Fruit fly (Drosophila melanogaster) whole organism, pupa: ENCODE results near the gene CG4480.

ENCODE experiments used
- CG17806 ChIP-seq: fragments of 200-800 bp; sonication (Bioruptor generic); optimal IDR thresholded peaks from 2 replicates; lab custom pipeline; 2018; ENCODE audit warnings: missing biosample characterization, mild to moderate bottlenecking, missing genetic modification characterization, moderate library complexity
- CG9948 ChIP-seq: fragments of 200-800 bp; sonication (Bioruptor generic); optimal IDR thresholded peaks from 2 replicates; lab custom pipeline; 2018; ENCODE audit warnings: missing biosample characterization, mild to moderate bottlenecking, missing genetic modification characterization, moderate library complexity
- Snoo ChIP-seq: fragments of 200-800 bp; sonication (Bioruptor generic); optimal IDR thresholded peaks from 3 replicates; lab custom pipeline; 2017; ENCODE audit warnings: missing biosample characterization, mild to moderate bottlenecking, missing genetic modification characterization, inconsistent platforms
- gl ChIP-seq: fragments of 200-800 bp; sonication (Bioruptor generic); optimal IDR thresholded peaks from 2 replicates; lab custom pipeline; 2018; ENCODE audit warnings: missing biosample characterization, mild to moderate bottlenecking, missing genetic modification characterization

DNA sequence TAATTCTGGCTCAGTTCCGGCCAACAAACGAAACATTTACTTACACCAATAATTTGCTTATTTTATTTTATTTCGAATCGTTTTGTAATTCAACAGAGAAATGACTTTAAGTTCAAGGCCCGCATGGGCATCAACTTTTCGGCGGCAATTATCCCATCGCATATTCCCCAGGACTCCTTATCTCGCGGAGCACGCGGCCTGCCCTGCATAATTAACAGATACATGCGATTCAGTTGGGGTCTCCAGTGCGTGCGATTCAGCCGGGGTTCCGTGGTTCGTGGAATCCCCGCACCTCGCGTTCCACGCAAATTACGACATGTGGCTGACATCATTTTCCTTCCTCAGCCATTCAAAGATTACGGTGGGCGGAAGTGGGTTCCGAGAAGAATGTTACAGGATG is at the start of gene CG4480:
- TF ChIP-seq gl (no peak), CG9948 (no peak), Snoo (no peak), CG17806 (no peak)
